Worm (Caenorhabditis elegans): ENCODE results near the gene scl-13.

The scl-13 gene

DNA sequence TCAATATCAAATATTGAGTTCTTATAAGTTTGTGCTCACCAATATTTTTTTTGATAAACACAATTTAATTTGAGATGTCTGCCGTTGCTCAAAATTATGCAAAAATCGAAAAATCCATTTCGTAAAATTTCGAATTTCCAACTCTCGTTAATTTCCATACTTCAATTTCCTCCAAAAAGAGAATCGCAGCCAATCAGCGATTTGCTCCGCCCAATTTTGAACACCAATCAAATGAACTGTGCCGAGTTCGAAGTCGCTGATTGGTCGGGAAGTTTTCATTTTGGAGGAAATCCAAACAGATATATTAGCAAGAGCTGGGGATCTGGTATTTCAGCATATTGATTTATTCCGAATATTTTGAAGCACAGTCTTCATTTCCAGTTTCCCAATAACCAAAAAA, 3.6 kb downstream of the scl-13 start:
- no peak for TF ChIP-seq ceh-45 (GFP tag; IDR thresholded peaks at IDR 0.05)
- TF ChIP-seq nfya-1 (tag; optimal IDR thresholded peaks at IDR 0.05) = peak; percentile 56
- TF ChIP-seq che-1 (tag; optimal IDR thresholded peaks at IDR 0.05) = no peak
- TF ChIP-seq sox-2 (GFP tag; IDR thresholded peaks at IDR 0.05) = no peak
- TF ChIP-seq ref-2 (tag; optimal IDR thresholded peaks at IDR 0.05) = no peak

DNA sequence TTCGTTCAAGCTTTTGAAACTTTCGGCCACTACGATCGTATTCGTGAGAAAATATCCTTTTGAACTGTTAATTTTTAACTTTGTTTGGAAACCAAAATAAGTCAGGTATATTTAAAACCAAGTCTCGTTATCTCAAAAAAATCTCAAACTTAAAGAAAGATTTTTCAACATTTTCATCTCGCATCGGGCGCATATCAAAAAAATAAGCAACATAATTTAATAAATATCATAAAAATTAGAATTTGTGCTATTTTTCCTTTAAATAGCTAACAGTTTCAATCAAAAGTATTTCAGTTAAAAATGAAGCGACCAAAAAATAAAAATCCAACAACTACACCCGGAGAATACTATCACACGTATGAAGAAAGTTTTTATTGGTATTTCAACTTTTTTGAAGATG, 5.5 kb downstream of the scl-13 start, which contains the start of gene srw-7:
Gene srw-7 (plus strand): TSS at position 301 of the 400 bp plus-strand sequence.
- TF ChIP-seq ahr-1 (tag; optimal IDR thresholded peaks at IDR 0.05) (no peak), syd-9 (tag; optimal IDR thresholded peaks at IDR 0.05) (no peak), ceh-22 (tag; optimal IDR thresholded peaks at IDR 0.05) (no peak), ceh-19 (GFP tag; optimal IDR thresholded peaks at IDR 0.05) (no peak), hlh-30 (tag; optimal IDR thresholded peaks at IDR 0.05; ENCODE audit: insufficient read depth) (no peak), dve-1 (tag; optimal IDR thresholded peaks at IDR 0.05) (no peak), npax-4 (tag; optimal IDR thresholded peaks at IDR 0.05) (no peak)

DNA sequence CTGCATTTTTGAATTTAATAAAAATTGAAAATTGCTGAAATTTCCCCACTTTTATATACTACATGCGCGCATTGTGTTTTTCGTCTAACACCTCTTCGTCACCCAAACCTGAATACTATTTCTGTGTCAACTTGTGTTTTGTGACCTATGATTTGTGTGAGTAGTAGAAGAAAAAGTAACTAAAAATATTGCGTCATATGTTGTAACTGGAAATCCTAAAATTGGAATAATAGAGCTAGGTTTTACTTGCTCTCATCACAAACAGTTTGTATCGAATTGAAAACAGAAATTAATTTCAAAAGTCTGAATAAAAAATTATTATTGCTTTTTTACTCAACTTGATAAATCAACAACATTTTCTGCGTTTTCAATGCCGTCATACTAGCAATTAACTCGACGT, 5.9 kb downstream of the scl-13 start, which contains the start of gene R08F11.4:
Gene R08F11.4 (minus strand): TSS at position 29 of the 400 bp plus-strand sequence.
- no peak for TF ChIP-seq odd-2 (tag; optimal IDR thresholded peaks at IDR 0.05)

DNA sequence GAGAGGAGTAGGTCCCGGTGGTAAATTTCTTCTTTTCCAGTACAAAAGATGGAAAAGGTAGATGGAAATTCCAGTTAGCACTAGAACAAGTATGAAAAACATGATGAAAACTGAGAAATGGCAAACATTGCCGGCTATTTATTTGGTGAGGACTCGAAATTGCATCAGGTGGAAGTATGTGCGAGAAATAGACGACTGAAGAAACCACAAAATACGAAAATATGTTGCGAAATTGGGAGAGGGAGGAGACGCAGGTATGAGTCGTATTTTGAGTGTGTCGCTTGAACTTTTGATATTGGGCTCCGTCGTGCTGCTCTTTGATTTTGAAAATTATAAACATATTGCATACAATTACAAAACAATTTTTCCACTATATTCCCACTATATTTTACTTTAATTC, 8.1 kb downstream of the scl-13 start, which contains the start of gene cyp-33C8:
Gene cyp-33C8 (minus strand): TSS at position 200 of the 400 bp plus-strand sequence.
- TF ChIP-seq K09A11.1 (tag; optimal IDR thresholded peaks at IDR 0.05; ENCODE audit: insufficient read depth) = no peak
- no peak for TF ChIP-seq ceh-45 (GFP tag; IDR thresholded peaks at IDR 0.05)
- no peak for TF ChIP-seq elt-4 (tag; optimal IDR thresholded peaks at IDR 0.05)
- no peak for TF ChIP-seq hlh-8 (tag; optimal IDR thresholded peaks at IDR 0.05)
- no peak for TF ChIP-seq C08G9.2 (tag; optimal IDR thresholded peaks at IDR 0.05)

DNA sequence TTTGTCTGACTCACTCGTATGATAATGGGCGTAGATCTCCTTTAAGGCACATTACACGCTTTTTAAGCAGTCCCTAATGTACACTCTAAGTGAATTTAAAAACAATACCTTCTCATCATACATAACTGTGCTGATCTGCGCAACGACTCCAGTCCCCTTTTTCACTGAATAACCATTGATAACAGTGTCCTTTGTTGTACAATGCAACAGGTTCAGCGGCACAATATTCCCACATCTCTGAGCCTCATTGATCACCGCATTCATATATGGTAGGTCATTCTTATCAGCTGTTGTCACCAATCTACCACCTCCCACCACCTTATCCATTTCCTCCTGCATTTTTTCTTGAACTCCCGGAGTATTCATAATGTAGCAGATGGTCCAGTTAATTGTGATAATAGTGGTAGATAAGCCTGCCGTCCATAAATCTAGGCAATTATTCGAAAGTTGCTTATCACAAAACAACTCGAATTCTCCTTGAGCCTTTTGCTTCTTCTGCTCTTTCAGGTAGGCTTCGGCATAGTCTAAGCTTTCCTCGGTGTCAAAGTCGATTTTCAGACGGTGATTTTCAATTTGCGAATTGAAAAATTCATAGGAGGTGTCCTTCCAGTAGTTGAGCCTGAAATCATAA, 9.5 kb downstream of the scl-13 start:
- no peak for TF ChIP-seq fax-1 (tag; optimal IDR thresholded peaks at IDR 0.05)
- TF ChIP-seq ceh-18 (tag; optimal IDR thresholded peaks at IDR 0.05) = no peak
- TF ChIP-seq hlh-8 (tag; optimal IDR thresholded peaks at IDR 0.05) = no peak
- TF ChIP-seq fkh-6 (tag; optimal IDR thresholded peaks at IDR 0.05) = no peak
- TF ChIP-seq ttx-3 (tag; optimal IDR thresholded peaks at IDR 0.05) = no peak
- TF ChIP-seq ceh-19 (GFP tag; optimal IDR thresholded peaks at IDR 0.05) = no peak
- no peak for TF ChIP-seq nhr-11 (tag; optimal IDR thresholded peaks at IDR 0.05)
- no peak for TF ChIP-seq elt-4 (tag; optimal IDR thresholded peaks at IDR 0.05)
- TF ChIP-seq ceh-22 (tag; optimal IDR thresholded peaks at IDR 0.05) = no peak
- TF ChIP-seq ref-2 (tag; optimal IDR thresholded peaks at IDR 0.05) = no peak
- no peak for TF ChIP-seq hlh-15 (tag; optimal IDR thresholded peaks at IDR 0.05)

DNA sequence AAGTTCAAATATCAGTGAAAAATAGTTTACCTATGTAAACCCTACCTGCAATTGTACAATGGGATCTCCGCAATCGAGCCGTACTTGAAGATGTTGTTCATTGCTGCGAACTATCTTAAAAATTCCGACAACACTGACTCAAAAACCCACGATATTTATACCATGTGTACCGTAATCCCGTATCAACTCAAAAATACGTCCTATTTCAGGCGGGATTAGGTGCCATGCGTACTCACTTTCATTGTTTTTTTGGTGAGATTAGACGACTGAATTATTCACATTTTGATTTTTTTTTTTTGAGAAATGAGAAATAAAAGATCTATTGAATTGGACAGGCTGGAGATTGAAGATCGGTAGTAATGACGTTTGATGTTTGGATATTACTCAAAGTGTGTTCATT, 11.1 kb downstream of the scl-13 start, which contains the start of gene srt-30:
Gene srt-30 (minus strand): TSS at position 101 of the 400 bp plus-strand sequence.
- no peak for TF ChIP-seq che-1 (tag; optimal IDR thresholded peaks at IDR 0.05)
- no peak for TF ChIP-seq hlh-30 (tag; optimal IDR thresholded peaks at IDR 0.05; ENCODE audit: insufficient read depth)
- no peak for TF ChIP-seq odd-2 (tag; optimal IDR thresholded peaks at IDR 0.05)
- no peak for TF ChIP-seq ceh-30 (tag; optimal IDR thresholded peaks at IDR 0.05)
- TF ChIP-seq C08G9.2 (tag; optimal IDR thresholded peaks at IDR 0.05) = no peak
- TF ChIP-seq ceh-19 (GFP tag; optimal IDR thresholded peaks at IDR 0.05) = no peak
- no peak for TF ChIP-seq hlh-13 (GFP tag; optimal IDR thresholded peaks at IDR 0.05)
- TF ChIP-seq tbx-7 (tag; optimal IDR thresholded peaks at IDR 0.05) = no peak
- no peak for TF ChIP-seq ama-1 (optimal IDR thresholded peaks at IDR 0.05)
- no peak for TF ChIP-seq elt-4 (tag; optimal IDR thresholded peaks at IDR 0.05)
- TF ChIP-seq K02D7.2 (tag; optimal IDR thresholded peaks at IDR 0.05) = no peak
- TF ChIP-seq ceh-45 (GFP tag; IDR thresholded peaks at IDR 0.05) = no peak
- no peak for TF ChIP-seq hlh-15 (tag; optimal IDR thresholded peaks at IDR 0.05)
- no peak for TF ChIP-seq C38D4.7 (GFP tag; optimal IDR thresholded peaks at IDR 0.05)
- TF ChIP-seq sox-4 (tag; optimal IDR thresholded peaks at IDR 0.05) = no peak

All from whole organism, late embryonic.